Fruit fly (Drosophila melanogaster) whole organism, prepupa: ENCODE data around the gene Tektin-C.

ENCODE experiments used
- CG11902 ChIP-seq: fragments of 200-800 bp; sonication (Bioruptor generic); optimal IDR thresholded peaks from 3 replicates; lab custom pipeline; 2016; ENCODE audit warnings: missing biosample characterization, missing genetic modification characterization
- Gug ChIP-seq: fragments of 200-800 bp; sonication (Bioruptor generic); IDR thresholded peaks from 2 replicates; pipeline ENCODE4 v1.3.6; 2022; ENCODE audit warnings: missing biosample characterization, missing genetic modification characterization
- vri ChIP-seq: fragments of 200-800 bp; sonication (Bioruptor generic); optimal IDR thresholded peaks from 3 replicates; lab custom pipeline; 2016; ENCODE audit warnings: missing biosample characterization, mild to moderate bottlenecking, missing genetic modification characterization

dm6 chr3L:5787476-5787875, 8.9 kb downstream of the Tektin-C start:
- TF ChIP-seq vri (GFP tag; lab: Kevin White, UChicago) (no peak), Gug (GFP tag; lab: Robert Waterston, UW) (no peak), CG11902 (GFP tag; lab: Kevin White, UChicago) (no peak)
